Fruit fly (Drosophila melanogaster) whole organism, embryonic: ENCODE measurements around the gene Dif.

Source experiments
- Aef1 ChIP-seq: fragments of 200-800 bp; sonication (Bioruptor generic); IDR thresholded peaks from 3 replicates; pipeline ENCODE4 v1.3.6; 2022; ENCODE audit warnings: missing biosample characterization, missing genetic modification characterization
- Bdp1 ChIP-seq: fragments of 200-800 bp; sonication (Bioruptor generic); optimal IDR thresholded peaks from 3 replicates; lab custom pipeline; 2016; ENCODE audit warnings: missing biosample characterization, missing genetic modification characterization
- CG10979 ChIP-seq: fragments of 200-800 bp; sonication (Bioruptor generic); optimal IDR thresholded peaks from 2 replicates; lab custom pipeline; 2018; ENCODE audit warnings: missing biosample characterization, mild to moderate bottlenecking, missing genetic modification characterization, moderate library complexity
- CG11723 ChIP-seq: fragments of 200-800 bp; sonication (Bioruptor generic); optimal IDR thresholded peaks from 2 replicates; lab custom pipeline; 2017; ENCODE audit warnings: missing biosample characterization, mild to moderate bottlenecking, missing genetic modification characterization
- CG12155 ChIP-seq: fragments of 200-800 bp; sonication (Bioruptor generic); optimal IDR thresholded peaks from 3 replicates; lab custom pipeline; 2016; ENCODE audit warnings: missing biosample characterization, missing genetic modification characterization
- CG12942 ChIP-seq: fragments of 200-800 bp; sonication (Bioruptor generic); optimal IDR thresholded peaks from 3 replicates; lab custom pipeline; 2016; ENCODE audit warnings: missing biosample characterization, missing genetic modification characterization
- CG17568 ChIP-seq: fragments of 200-800 bp; sonication (Bioruptor generic); optimal IDR thresholded peaks from 2 replicates; lab custom pipeline; 2018; ENCODE audit warnings: missing biosample characterization, mild to moderate bottlenecking, missing genetic modification characterization, moderate library complexity
- CG31365 ChIP-seq: fragments of 200-800 bp; sonication (Bioruptor generic); optimal IDR thresholded peaks from 2 replicates; lab custom pipeline; 2018; ENCODE audit warnings: missing biosample characterization, mild to moderate bottlenecking, missing genetic modification characterization
- CG31388 ChIP-seq: fragments of 200-800 bp; sonication (Bioruptor generic); optimal IDR thresholded peaks from 2 replicates; lab custom pipeline; 2016; ENCODE audit warnings: missing biosample characterization, missing genetic modification characterization
- CG3163 ChIP-seq: fragments of 200-800 bp; sonication (Bioruptor generic); optimal IDR thresholded peaks from 3 replicates; lab custom pipeline; 2016; ENCODE audit warnings: missing biosample characterization, missing genetic modification characterization
- CG4282 ChIP-seq: fragments of 200-800 bp; sonication (Bioruptor generic); optimal IDR thresholded peaks from 2 replicates; lab custom pipeline; 2016; ENCODE audit warnings: missing biosample characterization, missing genetic modification characterization
- CG5180 ChIP-seq: fragments of 200-800 bp; sonication (Bioruptor generic); optimal IDR thresholded peaks from 3 replicates; lab custom pipeline; 2017; ENCODE audit warnings: missing biosample characterization, missing genetic modification characterization, mild to moderate bottlenecking, moderate library complexity, missing genetic modification reagents
- CG6175 ChIP-seq: fragments of 200-800 bp; sonication (Bioruptor generic); IDR thresholded peaks from 3 replicates; pipeline ENCODE4 v1.3.6; 2022; ENCODE audit warnings: missing biosample characterization, missing genetic modification characterization
- CG6689 ChIP-seq: fragments of 200-800 bp; sonication (Bioruptor generic); IDR thresholded peaks from 2 replicates; pipeline ENCODE4 v1.3.6; 2022; ENCODE audit warnings: missing biosample characterization, missing genetic modification characterization
- CG8359 ChIP-seq: fragments of 200-800 bp; sonication (Bioruptor generic); optimal IDR thresholded peaks from 2 replicates; lab custom pipeline; 2017; ENCODE audit warnings: missing biosample characterization, mild to moderate bottlenecking, missing genetic modification characterization, borderline replicate concordance
- CG8478 ChIP-seq: fragments of >200 bp; optimal IDR thresholded peaks from 2 replicates; lab custom pipeline; 2018
- CG8924 ChIP-seq: fragments of 200-800 bp; optimal IDR thresholded peaks from 3 replicates; lab custom pipeline; 2019; ENCODE audit warnings: missing biosample characterization, mild to moderate bottlenecking, missing genetic modification characterization, moderate library complexity
- Camta ChIP-seq: fragments of 200-800 bp; sonication (Bioruptor generic); optimal IDR thresholded peaks from 2 replicates; lab custom pipeline; 2016; ENCODE audit warnings: missing biosample characterization, missing genetic modification characterization
- Dll ChIP-seq: fragments of 200-800 bp; sonication (Bioruptor generic); IDR thresholded peaks from 4 replicates; pipeline ENCODE4 v1.3.6; 2022; ENCODE audit warnings: missing biosample characterization, missing genetic modification characterization; ENCODE audit not compliant: partially characterized antibody
- Dref ChIP-seq: fragments of 200-800 bp; sonication (Bioruptor generic); IDR thresholded peaks from 2 replicates; pipeline ENCODE4 v1.3.6; 2022; ENCODE audit warnings: missing biosample characterization, missing genetic modification characterization
- Fer2 ChIP-seq: fragments of 200-800 bp; sonication (Bioruptor generic); optimal IDR thresholded peaks from 2 replicates; lab custom pipeline; 2018; ENCODE audit warnings: missing biosample characterization, mild to moderate bottlenecking, missing genetic modification characterization, moderate library complexity
- Fer3 ChIP-seq: fragments of 200-800 bp; sonication (Bioruptor generic); optimal IDR thresholded peaks from 2 replicates; lab custom pipeline; 2018; ENCODE audit warnings: missing biosample characterization, mild to moderate bottlenecking, missing genetic modification characterization, moderate library complexity
- HLH54F ChIP-seq: fragments of 200-800 bp; sonication (Bioruptor generic); optimal IDR thresholded peaks from 3 replicates; lab custom pipeline; 2016; ENCODE audit warnings: missing biosample characterization, missing genetic modification characterization
- Hey ChIP-seq: fragments of 200-800 bp; sonication (Bioruptor generic); optimal IDR thresholded peaks from 3 replicates; lab custom pipeline; 2018; ENCODE audit warnings: missing biosample characterization, mild to moderate bottlenecking, missing genetic modification characterization
- Jarid2 ChIP-seq: fragments of 200-800 bp; sonication (Bioruptor generic); optimal IDR thresholded peaks from 3 replicates; lab custom pipeline; 2017; ENCODE audit warnings: mild to moderate bottlenecking, missing biosample characterization, missing genetic modification reagents, missing genetic modification characterization
- Lpt ChIP-seq: fragments of >200 bp; optimal IDR thresholded peaks from 2 replicates; lab custom pipeline; 2018; ENCODE audit warnings: missing biosample characterization, missing genetic modification characterization
- Mes4 ChIP-seq: fragments of 200-800 bp; sonication (Bioruptor generic); optimal IDR thresholded peaks from 2 replicates; lab custom pipeline; 2016; ENCODE audit warnings: missing biosample characterization, missing genetic modification characterization
- NFAT ChIP-seq: fragments of 200-800 bp; sonication (Bioruptor generic); IDR thresholded peaks from 2 replicates; pipeline ENCODE4 v1.3.6; 2022; ENCODE audit warnings: missing biosample characterization, missing genetic modification characterization
- Oli ChIP-seq: fragments of 200-800 bp; sonication (Bioruptor generic); optimal IDR thresholded peaks from 2 replicates; lab custom pipeline; 2018; ENCODE audit warnings: missing biosample characterization, mild to moderate bottlenecking, missing genetic modification characterization, moderate library complexity
- Sox100B ChIP-seq: fragments of 200-800 bp; sonication (Bioruptor generic); optimal IDR thresholded peaks from 3 replicates; lab custom pipeline; 2018; ENCODE audit warnings: missing biosample characterization, mild to moderate bottlenecking, missing genetic modification characterization
- Sry-δ ChIP-seq: fragments of 200-800 bp; sonication (Bioruptor generic); optimal IDR thresholded peaks from 2 replicates; lab custom pipeline; 2016; ENCODE audit warnings: missing biosample characterization, missing genetic modification characterization
- Ssrp ChIP-seq: fragments of 200-800 bp; sonication (Bioruptor generic); optimal IDR thresholded peaks from 2 replicates; lab custom pipeline; 2018; ENCODE audit warnings: missing biosample characterization, mild to moderate bottlenecking, missing genetic modification characterization, moderate library complexity
- al ChIP-seq: fragments of 200-800 bp; sonication (Bioruptor generic); IDR thresholded peaks from 2 replicates; pipeline ENCODE4 v1.3.6; 2022; ENCODE audit warnings: missing biosample characterization, missing genetic modification characterization
- cg ChIP-seq: fragments of 200-800 bp; sonication (Bioruptor generic); optimal IDR thresholded peaks from 3 replicates; lab custom pipeline; 2019; ENCODE audit warnings: missing biosample characterization, mild to moderate bottlenecking, missing genetic modification characterization, moderate library complexity
- dmrt11E ChIP-seq: fragments of 200-800 bp; sonication (Bioruptor generic); optimal IDR thresholded peaks from 3 replicates; lab custom pipeline; 2018; ENCODE audit warnings: missing biosample characterization, mild to moderate bottlenecking, missing genetic modification characterization, moderate library complexity
- fu2 ChIP-seq: fragments of 200-800 bp; sonication (Bioruptor generic); optimal IDR thresholded peaks from 2 replicates; lab custom pipeline; 2016; ENCODE audit warnings: missing biosample characterization, missing genetic modification characterization
- gcm ChIP-seq: fragments of 200-800 bp; sonication (Bioruptor generic); optimal IDR thresholded peaks from 2 replicates; lab custom pipeline; 2019; ENCODE audit warnings: missing biosample characterization, mild to moderate bottlenecking, missing genetic modification characterization, moderate library complexity
- grn ChIP-seq: fragments of 200-800 bp; sonication (Bioruptor generic); optimal IDR thresholded peaks from 3 replicates; lab custom pipeline; 2017; ENCODE audit warnings: missing biosample characterization, missing genetic modification characterization
- gsb ChIP-seq: fragments of 200-800 bp; sonication (Bioruptor generic); IDR thresholded peaks from 2 replicates; pipeline ENCODE4 v1.3.6; 2022; ENCODE audit warnings: missing biosample characterization, missing genetic modification characterization
- jigr1 ChIP-seq: fragments of 200-800 bp; sonication (Bioruptor generic); IDR thresholded peaks from 3 replicates; pipeline ENCODE4 v1.3.6; 2022; ENCODE audit warnings: missing biosample characterization, missing genetic modification characterization
- jing ChIP-seq: fragments of 200-800 bp; sonication (Bioruptor generic); optimal IDR thresholded peaks from 2 replicates; lab custom pipeline; 2018; ENCODE audit warnings: missing biosample characterization, mild to moderate bottlenecking, missing genetic modification characterization
- lab ChIP-seq: fragments of 200-800 bp; sonication (Bioruptor generic); optimal IDR thresholded peaks from 3 replicates; lab custom pipeline; 2017; ENCODE audit warnings: missing biosample characterization, missing genetic modification characterization, mild to moderate bottlenecking, moderate library complexity, missing genetic modification reagents
- lmd ChIP-seq: fragments of 200-800 bp; sonication (Bioruptor generic); IDR thresholded peaks from 2 replicates; pipeline ENCODE4 v1.3.6; 2022; ENCODE audit warnings: missing biosample characterization, missing genetic modification characterization
- lola ChIP-seq, 3 experiments: fragments of >200 bp in 2 of 3; fragments of 200-800 bp in 1 of 3; sonication (Bioruptor generic) in 1 of 3; optimal IDR thresholded peaks; 2 replicates each; lab custom pipeline; 2017 to 2019; ENCODE audit warnings: missing biosample characterization in 3 of 3, missing genetic modification characterization in 3 of 3, mild to moderate bottlenecking in 1 of 3, moderate library complexity in 1 of 3
- mirr ChIP-seq: fragments of 200-800 bp; sonication (Bioruptor generic); optimal IDR thresholded peaks from 3 replicates; lab custom pipeline; 2018; ENCODE audit warnings: missing biosample characterization, mild to moderate bottlenecking, missing genetic modification characterization
- nerfin-2 ChIP-seq: fragments of 200-800 bp; sonication (Bioruptor generic); IDR thresholded peaks from 2 replicates; pipeline ENCODE4 v1.3.6; 2022; ENCODE audit warnings: missing biosample characterization, missing genetic modification characterization; ENCODE audit not compliant: partially characterized antibody
- nom ChIP-seq: fragments of 200-800 bp; sonication (Bioruptor generic); optimal IDR thresholded peaks from 2 replicates; lab custom pipeline; 2017; ENCODE audit warnings: missing biosample characterization, missing genetic modification characterization, mild to moderate bottlenecking, moderate library complexity, missing genetic modification reagents
- row ChIP-seq: fragments of 200-800 bp; sonication (Bioruptor generic); IDR thresholded peaks from 3 replicates; pipeline ENCODE4 v1.3.6; 2022; ENCODE audit warnings: missing biosample characterization, missing genetic modification characterization
- slbo ChIP-seq: fragments of 200-800 bp; sonication (Bioruptor generic); IDR thresholded peaks from 2 replicates; pipeline ENCODE4 v1.3.6; 2022; ENCODE audit warnings: missing biosample characterization, missing genetic modification characterization
- stc ChIP-seq: fragments of 200-800 bp; sonication (Bioruptor generic); IDR thresholded peaks from 2 replicates; pipeline ENCODE4 v1.3.6; 2022; ENCODE audit warnings: missing biosample characterization, missing genetic modification characterization

Gene Dif

dm6 chr2L:17378767-17379301 lies 54.1 kb downstream of the Dif start (continued):
- peak; percentile 92 for TF ChIP-seq Jarid2 (GFP tag; lab: Kevin White, UChicago)
- TF ChIP-seq Fer3 (tag; lab: Kevin White, UChicago): peak; percentile 98
- TF ChIP-seq CG17568 (GFP tag; lab: Kevin White, UChicago): peak; percentile 89
- peak; percentile 94 for TF ChIP-seq dmrt11E
- peak; percentile 78; the same call in 2 of the 3 replicates for TF ChIP-seq CG6175 (GFP tag; lab: Robert Waterston, UW)
- TF ChIP-seq Sry-δ (GFP tag; lab: Kevin White, UChicago): peak; percentile 77
- TF ChIP-seq CG5180: peak; percentile 92
- TF ChIP-seq gcm (GFP tag; lab: Kevin White, UChicago): peak; percentile 90
- TF ChIP-seq Dll: no peak
- peak; percentile 81 for TF ChIP-seq jing (GFP tag; lab: Kevin White, UChicago)
- peak; percentile 95 for TF ChIP-seq CG8359
- TF ChIP-seq Lpt (GFP tag; lab: Kevin White, UChicago): no peak
- peak in 1 of 3 experiments; percentile 93 for TF ChIP-seq lola (GFP tag; optimal IDR thresholded peaks at IDR 0.05; lab: Kevin White, UChicago)
- no peak for TF ChIP-seq nom (GFP tag; lab: Kevin White, UChicago)
- peak; percentile 99 for TF ChIP-seq lab (GFP tag; lab: Kevin White, UChicago)
- TF ChIP-seq CG8478 (lab: Kevin White, UChicago): no peak
- TF ChIP-seq CG31365: peak; percentile 92
- TF ChIP-seq CG12942 (GFP tag; lab: Kevin White, UChicago): peak; percentile 89
- TF ChIP-seq slbo (GFP tag; lab: Robert Waterston, UW): peak; percentile 97
- TF ChIP-seq CG6689 (GFP tag; lab: Robert Waterston, UW): peak; percentile 95
- TF ChIP-seq gsb: peak; percentile 92
- peak; percentile 84 for TF ChIP-seq Hey (tag; lab: Kevin White, UChicago)
- TF ChIP-seq Ssrp: peak; percentile 90
- peak; percentile 90 for TF ChIP-seq HLH54F (GFP tag; lab: Kevin White, UChicago)
- peak; percentile 94 for TF ChIP-seq CG10979 (tag; lab: Kevin White, UChicago)
- peak; percentile 80 for TF ChIP-seq CG4282
- peak; percentile 95 for TF ChIP-seq CG8924 (tag; lab: Kevin White, UChicago)
- peak; percentile 18 for TF ChIP-seq cg (GFP tag; lab: Kevin White, UChicago)
- TF ChIP-seq row: peak; percentile 98
- peak; percentile 73 for TF ChIP-seq Bdp1
- TF ChIP-seq Oli (tag; lab: Kevin White, UChicago): peak; percentile 94
- TF ChIP-seq Dref: no peak
- TF ChIP-seq mirr (GFP tag; lab: Kevin White, UChicago): peak; percentile 97
- TF ChIP-seq Aef1 (GFP tag; lab: Robert Waterston, UW): peak; percentile 91
- peak; percentile 94 for TF ChIP-seq CG31388 (GFP tag; lab: Kevin White, UChicago)
- peak; percentile 97 for TF ChIP-seq Sox100B
- peak; percentile 86 for TF ChIP-seq al (GFP tag; lab: Robert Waterston, UW)
- TF ChIP-seq Fer2 (tag; lab: Kevin White, UChicago): peak; percentile 93
- peak; percentile 83 for TF ChIP-seq Mes4 (GFP tag; lab: Kevin White, UChicago)
- TF ChIP-seq lmd: peak; percentile 93
- TF ChIP-seq CG3163: peak; percentile 78
- TF ChIP-seq NFAT (GFP tag; lab: Robert Waterston, UW): peak; percentile 87
- peak; percentile 91 for TF ChIP-seq fu2 (GFP tag; lab: Kevin White, UChicago)
- TF ChIP-seq CG12155 (GFP tag; lab: Kevin White, UChicago): peak; percentile 91
- no peak for TF ChIP-seq nerfin-2 (GFP tag; lab: Robert Waterston, UW)
- peak; percentile 89 for TF ChIP-seq stc
- peak; percentile 99 for TF ChIP-seq grn
- TF ChIP-seq CG11723 (GFP tag; lab: Kevin White, UChicago): peak; percentile 86
- TF ChIP-seq jigr1 (GFP tag; lab: Robert Waterston, UW): peak; percentile 81; the same call in 1 of the 3 replicates
- TF ChIP-seq Camta (GFP tag; lab: Kevin White, UChicago): peak; percentile 99
